Worm (Caenorhabditis elegans): ENCODE measurements around the gene B0024.15.

Gene B0024.15

ce11 chrV:10252682-10253081 lies 37.2 kb upstream of the B0024.15 start:
- TF ChIP-seq flt-1 (GFP tag; IDR thresholded peaks at IDR 0.05) = no peak
- TF ChIP-seq cog-1 (tag; optimal IDR thresholded peaks at IDR 0.05) = no peak

- TF ChIP-seq med-1 (GFP tag; optimal IDR thresholded peaks at IDR 0.05; ENCODE audit: insufficient read depth) (no peak), ztf-29 (GFP tag; IDR thresholded peaks at IDR 0.05) (no peak), T22C8.4 (GFP tag; IDR thresholded peaks at IDR 0.05) (no peak), cog-1 (tag; optimal IDR thresholded peaks at IDR 0.05) (no peak), ztf-23 (GFP tag; IDR thresholded peaks at IDR 0.05) (no peak), ref-1 (GFP tag; conservative IDR thresholded peaks at IDR 0.05) (no peak), klf-2 (GFP tag; conservative IDR thresholded peaks at IDR 0.05) (no peak), flt-1 (GFP tag; IDR thresholded peaks at IDR 0.05) (no peak), tab-1 (GFP tag; IDR thresholded peaks at IDR 0.05) (no peak)
These were observed 34.8 kb upstream of the B0024.15 start, which contains the start of gene rop-1 for ce11 chrV:10255005-10255472. Gene rop-1, minus strand, starts transcription at chrV:10255055.

- TF ChIP-seq ztf-23 (GFP tag; IDR thresholded peaks at IDR 0.05) (no peak), tab-1 (GFP tag; IDR thresholded peaks at IDR 0.05) (no peak), klf-2 (GFP tag; conservative IDR thresholded peaks at IDR 0.05) (no peak), ztf-29 (GFP tag; IDR thresholded peaks at IDR 0.05) (no peak), ref-1 (GFP tag; conservative IDR thresholded peaks at IDR 0.05) (no peak), T22C8.4 (GFP tag; IDR thresholded peaks at IDR 0.05) (no peak), flt-1 (GFP tag; IDR thresholded peaks at IDR 0.05) (no peak), cog-1 (tag; optimal IDR thresholded peaks at IDR 0.05) (no peak), med-1 (GFP tag; optimal IDR thresholded peaks at IDR 0.05; ENCODE audit: insufficient read depth) (no peak)
These were observed 33.8 kb upstream of the B0024.15 start, which contains the start of gene nhr-232 for ce11 chrV:10256050-10256449. Gene nhr-232, plus strand, starts transcription at chrV:10256170.

DNA sequence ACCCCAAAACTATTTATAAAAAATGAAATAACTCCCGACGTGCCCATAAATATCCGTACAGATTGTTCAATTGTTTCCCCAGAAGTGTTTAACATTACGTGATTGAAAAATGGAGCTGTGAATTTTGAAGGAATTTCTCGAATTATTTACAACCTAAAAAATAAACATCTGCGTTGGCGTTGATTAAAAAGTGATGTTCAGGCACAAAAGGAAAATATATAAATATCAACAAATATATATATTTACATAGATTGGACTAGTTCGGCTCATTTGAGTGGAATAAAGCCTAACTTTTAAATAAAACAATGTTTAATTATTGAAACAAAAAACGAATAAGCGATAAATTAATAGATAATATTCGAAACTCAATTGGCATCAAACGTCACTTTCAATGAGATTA lies 29.4 kb upstream of the B0024.15 start, which contains the start of gene sri-18:
sri-18 (minus strand) TSS at position 101 of the 400 bp plus-strand sequence.
- no peak for TF ChIP-seq T22C8.4 (GFP tag; IDR thresholded peaks at IDR 0.05)
- TF ChIP-seq ztf-23 (GFP tag; IDR thresholded peaks at IDR 0.05) = no peak
- TF ChIP-seq flt-1 (GFP tag; IDR thresholded peaks at IDR 0.05) = no peak
- no peak for TF ChIP-seq cog-1 (tag; optimal IDR thresholded peaks at IDR 0.05)
- no peak for TF ChIP-seq ztf-29 (GFP tag; IDR thresholded peaks at IDR 0.05)

DNA sequence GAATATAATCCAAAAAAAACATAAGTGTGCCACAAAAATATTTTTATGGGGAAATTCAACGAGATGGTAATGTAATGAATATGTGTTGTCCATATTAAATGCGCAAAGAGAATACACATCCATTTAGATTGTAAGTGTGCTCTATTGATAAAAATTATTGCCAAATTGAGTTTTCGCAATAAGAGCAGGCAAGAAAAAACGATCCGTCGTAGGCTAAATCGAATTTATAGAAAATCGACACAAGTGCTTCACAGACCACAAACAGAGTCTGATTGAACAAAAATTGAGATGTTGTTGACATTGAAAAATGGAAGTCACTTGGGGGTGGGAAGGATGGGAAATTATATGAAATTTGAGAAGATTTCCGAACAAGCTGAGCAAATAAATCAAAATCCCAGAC lies 24.8 kb upstream of the B0024.15 start:
- TF ChIP-seq flt-1 (GFP tag; IDR thresholded peaks at IDR 0.05) (no peak), tab-1 (GFP tag; IDR thresholded peaks at IDR 0.05) (no peak), cog-1 (tag; optimal IDR thresholded peaks at IDR 0.05) (no peak)

- TF ChIP-seq klf-2 (GFP tag; conservative IDR thresholded peaks at IDR 0.05) (no peak), ref-1 (GFP tag; conservative IDR thresholded peaks at IDR 0.05) (no peak), med-1 (GFP tag; optimal IDR thresholded peaks at IDR 0.05; ENCODE audit: insufficient read depth) (no peak), tab-1 (GFP tag; IDR thresholded peaks at IDR 0.05) (no peak)
These were observed 23.8 kb upstream of the B0024.15 start for ce11 chrV:10266050-10266449.

DNA sequence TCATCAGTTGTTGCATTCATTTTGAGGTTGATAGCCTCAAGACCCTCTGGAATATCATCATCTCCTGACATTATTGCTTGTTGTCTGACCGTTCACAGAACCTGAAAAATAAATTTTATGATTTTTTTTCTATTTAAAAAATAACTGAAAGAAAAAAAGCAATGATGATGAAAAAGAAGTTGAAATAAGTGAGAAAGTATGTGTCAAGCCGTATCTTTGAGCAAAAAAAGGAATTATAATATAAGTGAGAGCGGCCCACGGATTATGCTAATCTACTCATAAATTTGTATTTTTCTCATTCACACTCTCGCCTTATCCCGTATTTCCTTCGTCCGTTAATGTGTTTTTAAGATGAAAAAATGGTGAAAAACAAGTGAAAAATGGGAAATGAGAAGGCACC lies 19.6 kb upstream of the B0024.15 start, which contains the start of gene ric-4:
ric-4 (minus strand) TSS at position 101 of the 400 bp plus-strand sequence.
- TF ChIP-seq tab-1 (GFP tag; IDR thresholded peaks at IDR 0.05) = no peak
- TF ChIP-seq med-1 (GFP tag; optimal IDR thresholded peaks at IDR 0.05; ENCODE audit: insufficient read depth) = no peak
- no peak for TF ChIP-seq ztf-23 (GFP tag; IDR thresholded peaks at IDR 0.05)
- no peak for TF ChIP-seq ztf-29 (GFP tag; IDR thresholded peaks at IDR 0.05)
- no peak for TF ChIP-seq T22C8.4 (GFP tag; IDR thresholded peaks at IDR 0.05)
- TF ChIP-seq cog-1 (tag; optimal IDR thresholded peaks at IDR 0.05) = no peak
- no peak for TF ChIP-seq klf-2 (GFP tag; conservative IDR thresholded peaks at IDR 0.05)
- no peak for TF ChIP-seq flt-1 (GFP tag; IDR thresholded peaks at IDR 0.05)
- TF ChIP-seq ref-1 (GFP tag; conservative IDR thresholded peaks at IDR 0.05) = no peak

- TF ChIP-seq T22C8.4 (GFP tag; IDR thresholded peaks at IDR 0.05) (0 out of 2 replicates have a peak, but pooled peaks have one; percentile 45), klf-2 (GFP tag; conservative IDR thresholded peaks at IDR 0.05) (no peak)
These were observed 16.0 kb upstream of the B0024.15 start for ce11 chrV:10273837-10274236.

ce11 chrV:10275619-10276018 lies 14.2 kb upstream of the B0024.15 start, which contains the start of gene Y22F5A.11:
Gene Y22F5A.11, minus strand, starts transcription at chrV:10275646.
- TF ChIP-seq ztf-23 (GFP tag; IDR thresholded peaks at IDR 0.05) = no peak
- TF ChIP-seq tab-1 (GFP tag; IDR thresholded peaks at IDR 0.05) = no peak
- TF ChIP-seq flt-1 (GFP tag; IDR thresholded peaks at IDR 0.05) = no peak
- TF ChIP-seq ref-1 (GFP tag; conservative IDR thresholded peaks at IDR 0.05) = no peak

DNA sequence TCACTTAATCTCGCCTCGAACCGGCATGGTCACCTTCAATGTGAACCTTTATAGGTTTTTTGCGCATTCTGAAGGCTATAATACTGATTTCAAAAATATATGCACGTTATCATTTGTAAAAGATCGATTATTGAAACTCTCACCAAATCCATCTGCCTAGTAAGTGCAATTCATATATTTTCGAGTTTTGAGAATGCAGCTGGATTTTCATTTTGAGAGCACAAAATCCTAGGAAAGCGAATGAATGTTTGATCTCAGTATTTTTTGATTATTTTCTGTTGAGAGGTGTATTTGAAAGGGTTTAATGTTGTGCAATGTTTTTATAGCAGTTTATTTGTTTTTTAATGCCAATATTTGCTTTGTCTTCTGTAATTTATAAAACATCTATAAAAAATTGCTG lies 13.8 kb upstream of the B0024.15 start:
- TF ChIP-seq T22C8.4 (GFP tag; IDR thresholded peaks at IDR 0.05) (no peak), cog-1 (tag; optimal IDR thresholded peaks at IDR 0.05) (no peak), med-1 (GFP tag; optimal IDR thresholded peaks at IDR 0.05; ENCODE audit: insufficient read depth) (no peak), ref-1 (GFP tag; conservative IDR thresholded peaks at IDR 0.05) (no peak), ztf-23 (GFP tag; IDR thresholded peaks at IDR 0.05) (no peak), flt-1 (GFP tag; IDR thresholded peaks at IDR 0.05) (no peak), tab-1 (GFP tag; IDR thresholded peaks at IDR 0.05) (no peak), ztf-29 (GFP tag; IDR thresholded peaks at IDR 0.05) (no peak), klf-2 (GFP tag; conservative IDR thresholded peaks at IDR 0.05) (no peak)

ce11 chrV:10277579-10277978 lies 12.3 kb upstream of the B0024.15 start, which contains the start of gene lys-1:
Gene lys-1, plus strand, starts transcription at chrV:10277904.
- TF ChIP-seq ztf-29 (GFP tag; IDR thresholded peaks at IDR 0.05) = no peak
